Fruit fly (Drosophila melanogaster) whole organism, embryonic: ENCODE measurements around the gene CG9674.

Source experiments
- Antp ChIP-seq: fragments of 200-800 bp; sonication (Bioruptor generic); optimal IDR thresholded peaks from 3 replicates; lab custom pipeline; 2016; ENCODE audit warnings: missing biosample characterization, missing genetic modification characterization
- CG11247 ChIP-seq: fragments of 200-800 bp; sonication (Bioruptor generic); IDR thresholded peaks from 2 replicates; pipeline ENCODE4 v1.3.6; 2022; ENCODE audit warnings: missing biosample characterization, missing genetic modification characterization
- CG14667 ChIP-seq: fragments of 200-800 bp; sonication (Bioruptor generic); IDR thresholded peaks from 2 replicates; pipeline ENCODE4 v1.3.6; 2022; ENCODE audit warnings: missing biosample characterization, missing genetic modification characterization
- CG15011 ChIP-seq: fragments of 200-800 bp; sonication (Bioruptor generic); optimal IDR thresholded peaks from 3 replicates; lab custom pipeline; 2018; ENCODE audit warnings: missing biosample characterization, mild to moderate bottlenecking, missing genetic modification characterization
- CG16813 ChIP-seq: fragments of 200-800 bp; sonication (Bioruptor generic); IDR thresholded peaks from 3 replicates; pipeline ENCODE4 v1.3.6; 2022; ENCODE audit warnings: missing biosample characterization, missing genetic modification characterization; ENCODE audit not compliant: partially characterized antibody
- CG17385 ChIP-seq: fragments of 200-800 bp; sonication (Bioruptor generic); optimal IDR thresholded peaks from 3 replicates; lab custom pipeline; 2018; ENCODE audit warnings: missing biosample characterization, mild to moderate bottlenecking, missing genetic modification characterization
- CG18262 ChIP-seq: fragments of 200-800 bp; optimal IDR thresholded peaks from 3 replicates; lab custom pipeline; 2019; ENCODE audit warnings: missing biosample characterization, mild to moderate bottlenecking, missing genetic modification characterization, moderate library complexity
- CG2129 ChIP-seq: fragments of 200-800 bp; sonication (Bioruptor generic); IDR thresholded peaks from 2 replicates; pipeline ENCODE4 v1.3.6; 2022; ENCODE audit warnings: missing biosample characterization, missing genetic modification characterization; ENCODE audit not compliant: partially characterized antibody
- CG31441 ChIP-seq: fragments of 200-800 bp; sonication (Bioruptor generic); IDR thresholded peaks from 2 replicates; pipeline ENCODE4 v1.3.6; 2022; ENCODE audit warnings: missing biosample characterization, missing genetic modification characterization
- CG4730 ChIP-seq: fragments of 200-800 bp; sonication (Bioruptor generic); IDR thresholded peaks from 2 replicates; pipeline ENCODE4 v1.3.6; 2022; ENCODE audit warnings: missing biosample characterization, missing genetic modification characterization
- CG6175 ChIP-seq: fragments of 200-800 bp; sonication (Bioruptor generic); IDR thresholded peaks from 3 replicates; pipeline ENCODE4 v1.3.6; 2022; ENCODE audit warnings: missing biosample characterization, missing genetic modification characterization
- CG6689 ChIP-seq: fragments of 200-800 bp; sonication (Bioruptor generic); IDR thresholded peaks from 2 replicates; pipeline ENCODE4 v1.3.6; 2022; ENCODE audit warnings: missing biosample characterization, missing genetic modification characterization
- CkIIα-i1 ChIP-seq: fragments of 200-800 bp; sonication (Bioruptor generic); IDR thresholded peaks from 2 replicates; pipeline ENCODE4 v1.3.6; 2022; ENCODE audit warnings: missing biosample characterization, missing genetic modification characterization
- CoRest ChIP-seq: fragments of 200-800 bp; sonication (Bioruptor generic); optimal IDR thresholded peaks from 3 replicates; lab custom pipeline; 2018; ENCODE audit warnings: missing biosample characterization, mild to moderate bottlenecking, missing genetic modification characterization, moderate library complexity
- Dad ChIP-seq: fragments of 200-800 bp; sonication (Bioruptor generic); optimal IDR thresholded peaks from 3 replicates; lab custom pipeline; 2016; ENCODE audit warnings: missing biosample characterization, missing genetic modification characterization
- Doc3 ChIP-seq: fragments of 200-800 bp; sonication (Bioruptor generic); IDR thresholded peaks from 3 replicates; pipeline ENCODE4 v1.3.6; 2022; ENCODE audit warnings: missing biosample characterization, missing genetic modification characterization; ENCODE audit not compliant: partially characterized antibody
- Dref ChIP-seq: fragments of 200-800 bp; sonication (Bioruptor generic); IDR thresholded peaks from 2 replicates; pipeline ENCODE4 v1.3.6; 2022; ENCODE audit warnings: missing biosample characterization, missing genetic modification characterization
- Elba2 ChIP-seq: fragments of 200-800 bp; sonication (Bioruptor generic); optimal IDR thresholded peaks from 3 replicates; lab custom pipeline; 2016; ENCODE audit warnings: missing biosample characterization, missing genetic modification characterization
- Fer3 ChIP-seq: fragments of 200-800 bp; sonication (Bioruptor generic); optimal IDR thresholded peaks from 2 replicates; lab custom pipeline; 2018; ENCODE audit warnings: missing biosample characterization, mild to moderate bottlenecking, missing genetic modification characterization, moderate library complexity
- Gug ChIP-seq: fragments of 200-800 bp; sonication (Bioruptor generic); IDR thresholded peaks from 4 replicates; pipeline ENCODE4 v1.3.6; 2022; ENCODE audit warnings: missing biosample characterization, missing genetic modification characterization
- HLH3B ChIP-seq: fragments of 200-800 bp; sonication (Bioruptor generic); IDR thresholded peaks from 2 replicates; pipeline ENCODE4 v1.3.6; 2022; ENCODE audit warnings: missing biosample characterization, missing genetic modification characterization
- HLH4C ChIP-seq: fragments of 200-800 bp; sonication (Bioruptor generic); IDR thresholded peaks from 3 replicates; pipeline ENCODE4 v1.3.6; 2022; ENCODE audit warnings: missing biosample characterization, missing genetic modification characterization; ENCODE audit not compliant: partially characterized antibody
- HmgZ ChIP-seq: fragments of 200-800 bp; sonication (Bioruptor generic); optimal IDR thresholded peaks from 2 replicates; lab custom pipeline; 2018; ENCODE audit warnings: missing biosample characterization, mild to moderate bottlenecking, missing genetic modification characterization
- Jarid2 ChIP-seq: fragments of 200-800 bp; sonication (Bioruptor generic); optimal IDR thresholded peaks from 3 replicates; lab custom pipeline; 2017; ENCODE audit warnings: mild to moderate bottlenecking, missing biosample characterization, missing genetic modification reagents, missing genetic modification characterization
- Kr ChIP-seq: fragments of 200-800 bp; sonication (Bioruptor generic); optimal IDR thresholded peaks from 2 replicates; lab custom pipeline; 2017; ENCODE audit warnings: missing biosample characterization, mild to moderate bottlenecking, missing genetic modification characterization
- MTF-1 ChIP-seq: fragments of 200-800 bp; sonication (Bioruptor generic); optimal IDR thresholded peaks from 2 replicates; lab custom pipeline; 2018; ENCODE audit warnings: missing biosample characterization, mild to moderate bottlenecking, missing genetic modification characterization, borderline replicate concordance
- Med ChIP-seq: fragments of 200-800 bp; sonication (Bioruptor generic); peaks from one replicate; lab custom pipeline; 2016; ENCODE audit warnings: missing biosample characterization, missing genetic modification characterization, mild to moderate bottlenecking, inconsistent platforms, moderate library complexity
- Mrtf ChIP-seq: fragments of 200-800 bp; sonication (Bioruptor generic); IDR thresholded peaks from 3 replicates; pipeline ENCODE4 v1.3.6; 2022; ENCODE audit warnings: missing biosample characterization, missing genetic modification characterization
- Poxn ChIP-seq: fragments of 200-800 bp; sonication (Bioruptor generic); IDR thresholded peaks from 2 replicates; pipeline ENCODE4 v1.3.6; 2022; ENCODE audit warnings: missing biosample characterization, missing genetic modification characterization
- Ravus ChIP-seq: fragments of 200-800 bp; sonication (Bioruptor generic); IDR thresholded peaks from 2 replicates; pipeline ENCODE4 v1.3.6; 2022; ENCODE audit warnings: missing biosample characterization, missing genetic modification characterization
- Rfx ChIP-seq: fragments of 200-800 bp; sonication (Bioruptor generic); IDR thresholded peaks from 2 replicates; pipeline ENCODE4 v1.3.6; 2022; ENCODE audit warnings: missing biosample characterization, missing genetic modification characterization
- Rx ChIP-seq: fragments of 200-800 bp; sonication (Bioruptor generic); IDR thresholded peaks from 2 replicates; pipeline ENCODE4 v1.3.6; 2022; ENCODE audit warnings: missing biosample characterization, missing genetic modification characterization
- Scr ChIP-seq: fragments of 200-800 bp; sonication (Bioruptor generic); IDR thresholded peaks from 2 replicates; pipeline ENCODE4 v1.3.6; 2022; ENCODE audit warnings: missing biosample characterization, missing genetic modification characterization; ENCODE audit not compliant: partially characterized antibody
- Spps ChIP-seq: fragments of 200-800 bp; sonication (Bioruptor generic); optimal IDR thresholded peaks from 2 replicates; lab custom pipeline; 2018; ENCODE audit warnings: missing biosample characterization, mild to moderate bottlenecking, missing genetic modification characterization
- ash1 ChIP-seq: fragments of 200-800 bp; sonication (Bioruptor generic); optimal IDR thresholded peaks from 2 replicates; lab custom pipeline; 2018; ENCODE audit warnings: missing biosample characterization, mild to moderate bottlenecking, missing genetic modification characterization
- cas ChIP-seq: fragments of 200-800 bp; sonication (Bioruptor generic); IDR thresholded peaks from 2 replicates; pipeline ENCODE4 v1.3.6; 2022; ENCODE audit warnings: missing biosample characterization, missing genetic modification characterization
- chm ChIP-seq: fragments of 200-800 bp; sonication (Bioruptor generic); IDR thresholded peaks from 2 replicates; pipeline ENCODE4 v1.3.6; 2022; ENCODE audit warnings: missing biosample characterization, missing genetic modification characterization
- corto ChIP-seq: fragments of 200-800 bp; sonication (Bioruptor generic); optimal IDR thresholded peaks from 2 replicates; lab custom pipeline; 2016; ENCODE audit warnings: missing biosample characterization, mild to moderate bottlenecking, missing genetic modification characterization, moderate library complexity
- insv ChIP-seq, 2 experiments: fragments of 200-800 bp; sonication (Bioruptor generic); optimal IDR thresholded peaks; 3 replicates each; lab custom pipeline; 2016 to 2018; ENCODE audit warnings: missing biosample characterization in 2 of 2, missing genetic modification characterization in 2 of 2
- inv ChIP-seq: fragments of 200-800 bp; sonication (Bioruptor generic); IDR thresholded peaks from 2 replicates; pipeline ENCODE4 v1.3.6; 2022; ENCODE audit warnings: missing biosample characterization, missing genetic modification characterization; ENCODE audit not compliant: partially characterized antibody
- kah ChIP-seq: fragments of 200-800 bp; sonication (Bioruptor generic); optimal IDR thresholded peaks from 2 replicates; lab custom pipeline; 2018; ENCODE audit warnings: missing biosample characterization, mild to moderate bottlenecking, missing genetic modification characterization
- odd ChIP-seq: fragments of 200-800 bp; sonication (Bioruptor generic); optimal IDR thresholded peaks from 2 replicates; lab custom pipeline; 2017; ENCODE audit warnings: missing biosample characterization, mild to moderate bottlenecking, missing genetic modification characterization
- psq ChIP-seq: fragments of 200-800 bp; sonication (Bioruptor generic); optimal IDR thresholded peaks from 2 replicates; lab custom pipeline; 2017; ENCODE audit warnings: missing biosample characterization, missing genetic modification characterization
- sna ChIP-seq: fragments of 200-800 bp; sonication (Bioruptor generic); IDR thresholded peaks from 2 replicates; pipeline ENCODE4 v1.3.6; 2022; ENCODE audit warnings: missing biosample characterization, missing genetic modification characterization; ENCODE audit not compliant: partially characterized antibody
- stwl ChIP-seq: fragments of 200-800 bp; sonication (Bioruptor generic); optimal IDR thresholded peaks from 3 replicates; lab custom pipeline; 2018; ENCODE audit warnings: missing biosample characterization, mild to moderate bottlenecking, missing genetic modification characterization, moderate library complexity
- tap ChIP-seq: fragments of 200-800 bp; optimal IDR thresholded peaks from 3 replicates; lab custom pipeline; 2019; ENCODE audit warnings: missing biosample characterization, mild to moderate bottlenecking, missing genetic modification characterization, moderate library complexity
- tna ChIP-seq: fragments of 200-800 bp; sonication (Bioruptor generic); IDR thresholded peaks from 2 replicates; pipeline ENCODE4 v1.3.6; 2022; ENCODE audit warnings: missing biosample characterization, missing genetic modification characterization; ENCODE audit not compliant: partially characterized antibody
- trh ChIP-seq: fragments of 200-800 bp; sonication (Bioruptor generic); optimal IDR thresholded peaks from 2 replicates; lab custom pipeline; 2016; ENCODE audit warnings: missing biosample characterization, missing genetic modification characterization

Gene CG9674

dm6 chr3L:16765647-16766628, 41.6 kb downstream of the CG9674 start, which contains the start of gene Nrt (continued):
- peak; percentile 4 for TF ChIP-seq corto (GFP tag; lab: Kevin White, UChicago)
- TF ChIP-seq Poxn (GFP tag; lab: Robert Waterston, UW): no peak
- 0 out of 2 replicates have a peak, but pooled peaks have one; percentile 34 for TF ChIP-seq Scr (GFP tag; lab: Robert Waterston, UW)
- TF ChIP-seq CG16813: 0 out of 3 replicates have a peak, but pooled peaks have one; percentile 39
- TF ChIP-seq CG4730: no peak; the same call in 1 of the 2 replicates
- no peak for TF ChIP-seq Kr (GFP tag; lab: Kevin White, UChicago)
- TF ChIP-seq Antp (GFP tag; lab: Kevin White, UChicago): no peak
- TF ChIP-seq Dref: no peak
- peak; percentile 73 for TF ChIP-seq Rfx
- TF ChIP-seq CG18262 (tag; lab: Kevin White, UChicago): peak; percentile 73
- no peak for TF ChIP-seq Mrtf (GFP tag; lab: Robert Waterston, UW)
- TF ChIP-seq sna (GFP tag; lab: Robert Waterston, UW): peak; percentile 20; the same call in 1 of the 2 replicates
- peak; percentile 19 for TF ChIP-seq Fer3 (tag; lab: Kevin White, UChicago)
- TF ChIP-seq HLH3B (GFP tag; lab: Robert Waterston, UW): peak; percentile 60; the same call in 1 of the 2 replicates
- no peak for TF ChIP-seq trh (GFP tag; lab: Kevin White, UChicago)
- no peak for TF ChIP-seq Doc3 (GFP tag; lab: Robert Waterston, UW)
- no peak for TF ChIP-seq cas (GFP tag; lab: Robert Waterston, UW)
- peak; percentile 99 for TF ChIP-seq Jarid2 (GFP tag; lab: Kevin White, UChicago)
- no peak for TF ChIP-seq CkIIα-i1 (GFP tag; lab: Robert Waterston, UW)
- no peak for TF ChIP-seq CG14667 (GFP tag; lab: Robert Waterston, UW)
- TF ChIP-seq ash1 (GFP tag; lab: Kevin White, UChicago): no peak
- no peak for TF ChIP-seq CG2129 (GFP tag; lab: Robert Waterston, UW)
- peak; percentile 69 for TF ChIP-seq odd
- no peak for TF ChIP-seq CG6175
- TF ChIP-seq Elba2 (GFP tag; lab: Kevin White, UChicago): peak; percentile 95
- no peak for TF ChIP-seq psq (GFP tag; lab: Kevin White, UChicago)
- TF ChIP-seq Ravus (GFP tag; lab: Robert Waterston, UW): no peak
- no peak for TF ChIP-seq MTF-1
- peak; percentile 55 for TF ChIP-seq tap (tag; lab: Kevin White, UChicago)
- TF ChIP-seq kah (GFP tag; lab: Kevin White, UChicago): peak; percentile 39
- TF ChIP-seq Gug (GFP tag; lab: Robert Waterston, UW): no peak
- peak; percentile 4 for TF ChIP-seq stwl (tag; lab: Kevin White, UChicago)
- TF ChIP-seq CoRest: peak; percentile 69
- TF ChIP-seq Med: peak; percentile 93
- no peak for TF ChIP-seq Dad (GFP tag; lab: Kevin White, UChicago)
- peak; percentile 92 for TF ChIP-seq chm (GFP tag; lab: Robert Waterston, UW)
- no peak for TF ChIP-seq Rx (GFP tag; lab: Robert Waterston, UW)
- TF ChIP-seq HmgZ (tag; lab: Kevin White, UChicago): peak; percentile 21
- peak; percentile 66; the same call in 1 of the 2 replicates for TF ChIP-seq tna (GFP tag; lab: Robert Waterston, UW)
- peak; percentile 59 for TF ChIP-seq Spps
- TF ChIP-seq CG17385: peak; percentile 69
- TF ChIP-seq insv (GFP tag; optimal IDR thresholded peaks at IDR 0.05; lab: Kevin White, UChicago): peak in 1 of 2 experiments; percentile 61
- peak; percentile 58 for TF ChIP-seq CG15011
- TF ChIP-seq CG11247 (GFP tag; lab: Robert Waterston, UW): no peak
- TF ChIP-seq HLH4C (GFP tag; lab: Robert Waterston, UW): no peak
- TF ChIP-seq CG31441 (GFP tag; lab: Robert Waterston, UW): peak; percentile 85
- 0 out of 2 replicates have a peak, but pooled peaks have one; percentile 24 for TF ChIP-seq inv
- peak; percentile 73 for TF ChIP-seq CG6689
